Worm (Caenorhabditis elegans) whole organism, young adult: ENCODE data around the gene enri-2.
"Not testable (repeated sequence)": the region's sequence is repeated elsewhere in the genome, so short reads cannot be mapped to it uniquely, and the experiment has no call there.

Source experiments
- B0019.2 ChIP-seq: fragments of 200-800 bp; sonication (Bioruptor generic); conservative IDR thresholded peaks from 2 replicates; pipeline ENCODE4 v1.3.6; 2022; ENCODE audit warnings: missing genetic modification reagents, missing genetic modification characterization, missing compliant biosample characterization
- F52B5.7 ChIP-seq: sonication (generic microtip); optimal IDR thresholded peaks from 2 replicates; lab custom pipeline; 2016; ENCODE audit warnings: mild to moderate bottlenecking, missing genetic modification characterization, missing compliant biosample characterization
- F57A8.1 ChIP-seq: fragments of 200-800 bp; sonication (Bioruptor generic); optimal IDR thresholded peaks from 2 replicates; lab custom pipeline; 2018; ENCODE audit warnings: mild to moderate bottlenecking, missing genetic modification characterization, moderate library complexity, missing compliant biosample characterization
- K12H6.12 ChIP-seq: fragments of 200-800 bp; sonication (Bioruptor generic); optimal IDR thresholded peaks from 2 replicates; lab custom pipeline; 2018; ENCODE audit warnings: mild to moderate bottlenecking, missing genetic modification characterization, missing compliant biosample characterization
- T26A5.8 ChIP-seq: sonication (generic microtip); optimal IDR thresholded peaks from 2 replicates; lab custom pipeline; 2016; ENCODE audit warnings: missing genetic modification characterization, missing compliant biosample characterization
- Y53F4B.3 ChIP-seq: fragments of 200-800 bp; sonication (Bioruptor generic); IDR thresholded peaks from 2 replicates; pipeline ENCODE4 v1.3.6; 2022; ENCODE audit warnings: missing genetic modification reagents, missing genetic modification characterization, missing compliant biosample characterization
- Y67H2A.10 ChIP-seq: fragments of 200-800 bp; sonication (Bioruptor generic); conservative IDR thresholded peaks from 2 replicates; pipeline ENCODE4 v1.3.6; 2022; ENCODE audit warnings: missing genetic modification reagents, missing genetic modification characterization, missing compliant biosample characterization
- athp-1 ChIP-seq: sonication (generic microtip); optimal IDR thresholded peaks from 2 replicates; lab custom pipeline; 2017; ENCODE audit warnings: mild to moderate bottlenecking, missing genetic modification characterization, missing compliant biosample characterization
- attf-5 ChIP-seq: fragments of 200-800 bp; sonication (Bioruptor generic); optimal IDR thresholded peaks from 2 replicates; lab custom pipeline; 2018; ENCODE audit warnings: mild to moderate bottlenecking, missing genetic modification characterization, missing compliant biosample characterization
- bed-2 ChIP-seq: fragments of 200-800 bp; sonication (Bioruptor generic); IDR thresholded peaks from 2 replicates; pipeline ENCODE4 v1.3.6; 2022; ENCODE audit warnings: missing genetic modification reagents, missing genetic modification characterization, missing compliant biosample characterization
- cebp-2 ChIP-seq: fragments of 200-800 bp; sonication (Bioruptor generic); IDR thresholded peaks from 2 replicates; pipeline ENCODE4 v1.3.6; 2022; ENCODE audit warnings: missing genetic modification characterization, missing compliant biosample characterization
- him-1 ChIP-seq: sonication (generic microtip); optimal IDR thresholded peaks from 2 replicates; lab custom pipeline; 2016; ENCODE audit warnings: missing genotype, missing genetic modification reagents, missing genetic modification characterization, missing compliant biosample characterization
- hmg-1.2 ChIP-seq: fragments of 200-800 bp; sonication (Bioruptor generic); IDR thresholded peaks from 2 replicates; pipeline ENCODE4 v1.3.6; 2022; ENCODE audit warnings: missing genetic modification reagents, missing genetic modification characterization, missing compliant biosample characterization
- hsf-1 ChIP-seq: fragments of 200-800 bp; sonication (Bioruptor generic); IDR thresholded peaks from 2 replicates; pipeline ENCODE4 v1.3.6; 2022; ENCODE audit warnings: missing genetic modification reagents, missing genetic modification characterization, missing compliant biosample characterization
- let-607 ChIP-seq, 2 experiments: fragments of 200-800 bp in 1 of 2; sonication (Bioruptor generic) in 1 of 2; sonication (generic microtip) in 1 of 2; optimal IDR thresholded peaks; 2 replicates each; lab custom pipeline; 2016 to 2018; ENCODE audit warnings: mild to moderate bottlenecking in 2 of 2, missing compliant biosample characterization in 2 of 2, missing genetic modification characterization in 2 of 2, moderate library complexity in 2 of 2, missing genotype in 1 of 2
- lsl-1 ChIP-seq: fragments of 200-800 bp; sonication (Bioruptor generic); optimal IDR thresholded peaks from 2 replicates; lab custom pipeline; 2018; ENCODE audit warnings: mild to moderate bottlenecking, missing genetic modification characterization, moderate library complexity, missing compliant biosample characterization
- mcd-1 ChIP-seq: fragments of 200-800 bp; sonication (Bioruptor generic); IDR thresholded peaks from 2 replicates; pipeline ENCODE4 v1.3.6; 2022; ENCODE audit warnings: missing genetic modification reagents, missing genetic modification characterization, missing compliant biosample characterization
- mel-28 ChIP-seq: sonication (generic microtip); optimal IDR thresholded peaks from 2 replicates; lab custom pipeline; 2016; ENCODE audit warnings: borderline replicate concordance, mild to moderate bottlenecking, missing genetic modification characterization, missing compliant biosample characterization
- nhr-120 ChIP-seq: fragments of 200-800 bp; sonication (Bioruptor generic); IDR thresholded peaks from 2 replicates; pipeline ENCODE4 v1.3.6; 2022; ENCODE audit warnings: missing genetic modification characterization, missing compliant biosample characterization
- nhr-27 ChIP-seq: fragments of 200-800 bp; sonication (Bioruptor generic); optimal IDR thresholded peaks from 2 replicates; lab custom pipeline; 2018; ENCODE audit warnings: mild to moderate bottlenecking, missing genetic modification characterization, moderate library complexity, missing compliant biosample characterization
- nhr-80 ChIP-seq: sonication (generic microtip); optimal IDR thresholded peaks from 2 replicates; lab custom pipeline; 2016; ENCODE audit warnings: missing genetic modification characterization, missing compliant biosample characterization
- pha-4 ChIP-seq: fragments of 150-350 bp; sonication (generic microtip); optimal IDR thresholded peaks from 2 replicates; lab custom pipeline; 2014; ENCODE audit warnings: missing biosample characterization, missing genetic modification reagents, missing genetic modification characterization
- snpc-1.3 ChIP-seq: sonication (generic microtip); optimal IDR thresholded peaks from 2 replicates; lab custom pipeline; 2017; ENCODE audit warnings: missing genetic modification characterization, mild to moderate bottlenecking, missing compliant biosample characterization, antibody characterized with exemption, moderate library complexity, missing genotype, missing genetic modification reagents; ENCODE audit not compliant: insufficient read depth
- snpc-4 ChIP-seq, 5 experiments: fragments of 150-350 bp in 1 of 5; sonication (generic microtip) in 4 of 5; optimal IDR thresholded peaks; 2 replicates each; lab custom pipeline; 2014 to 2018; ENCODE audit warnings: missing genetic modification characterization in 5 of 5, missing biosample characterization in 3 of 5, antibody characterized with exemption in 2 of 5, mild to moderate bottlenecking in 2 of 5, missing compliant biosample characterization in 2 of 5, missing genotype in 2 of 5, moderate library complexity in 2 of 5, missing genetic modification reagents in 1 of 5
- xnd-1 ChIP-seq: sonication (generic microtip); optimal IDR thresholded peaks from 2 replicates; lab custom pipeline; 2016; ENCODE audit warnings: missing genotype, missing genetic modification reagents, missing genetic modification characterization, missing compliant biosample characterization
- zfh-2 ChIP-seq: fragments of 200-800 bp; sonication (Bioruptor generic); conservative IDR thresholded peaks from 2 replicates; pipeline ENCODE4 v1.3.6; 2022; ENCODE audit warnings: missing genetic modification reagents, missing genetic modification characterization, missing compliant biosample characterization
- ztf-25 ChIP-seq: fragments of 200-800 bp; sonication (Bioruptor generic); IDR thresholded peaks from 2 replicates; pipeline ENCODE4 v1.3.6; 2022; ENCODE audit warnings: missing genetic modification reagents, missing genetic modification characterization, missing compliant biosample characterization

The enri-2 gene

DNA sequence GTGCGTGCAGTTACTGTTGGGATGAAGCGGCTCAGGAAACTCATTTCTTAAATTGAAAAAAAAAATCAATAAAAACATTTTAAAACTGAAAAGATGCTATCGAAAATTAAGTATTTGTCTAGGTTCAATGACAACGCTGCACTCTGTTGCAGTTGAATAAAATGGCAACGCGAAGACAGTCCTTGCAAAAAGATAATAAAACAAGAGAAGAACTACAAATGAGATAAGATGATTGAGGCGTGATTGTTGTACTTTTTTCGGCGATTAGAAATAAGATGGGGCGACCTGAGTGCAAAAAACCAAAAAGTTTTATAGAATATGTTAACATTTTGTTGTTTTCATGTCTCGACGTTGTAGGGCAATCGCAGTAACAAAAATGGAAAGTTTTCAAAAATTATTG is 30.6 kb upstream of the enri-2 start, which contains the start of gene gcsh-1:
TSS of gene gcsh-1 (minus strand) at position 46 of the 400 bp plus-strand sequence.
- TF ChIP-seq Y53F4B.3 (GFP tag; lab: Robert Waterston, UW) = no peak
- peak; percentile 66 for TF ChIP-seq nhr-80

ce11 chrX:14516560-14516959 is 29.1 kb upstream of the enri-2 start, which contains the start of gene D1025.10:
Gene D1025.10 (plus strand): TSS chrX:14516860.
- TF ChIP-seq nhr-27 (tag; lab: Kevin White, UChicago) = no peak
- TF ChIP-seq mcd-1 (GFP tag; lab: Robert Waterston, UW) = no peak
- TF ChIP-seq pha-4 = no peak
- peak; percentile 20 for TF ChIP-seq nhr-80
- no peak for TF ChIP-seq attf-5 (GFP tag; lab: Kevin White, UChicago)
- no peak for TF ChIP-seq xnd-1 (tag; lab: Kevin White, UChicago)
- TF ChIP-seq B0019.2 (GFP tag; lab: Robert Waterston, UW) = no peak
- no peak for TF ChIP-seq F57A8.1 (GFP tag; lab: Kevin White, UChicago)
- no peak for TF ChIP-seq bed-2 (GFP tag; lab: Robert Waterston, UW)

DNA sequence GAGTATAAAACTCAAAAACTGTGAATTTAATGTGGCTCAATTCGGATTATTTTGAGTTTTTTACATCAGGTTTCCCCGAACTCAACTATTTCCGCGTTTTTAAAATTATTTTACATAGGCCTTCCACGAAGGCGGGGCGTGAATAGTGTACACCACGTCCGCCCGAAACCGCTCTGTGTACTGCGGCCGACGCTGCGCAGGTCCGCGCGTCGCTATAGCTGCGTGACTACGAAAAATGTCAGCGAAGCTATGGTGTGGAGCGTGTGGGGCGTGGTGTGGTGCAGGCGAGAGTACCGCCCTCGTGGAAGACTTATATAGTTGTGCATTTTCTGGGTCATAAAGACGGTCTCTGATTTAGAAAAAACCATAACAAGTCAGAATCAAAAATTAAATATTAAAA is 27.8 kb upstream of the enri-2 start:
- TF ChIP-seq him-1 (tag; lab: Kevin White, UChicago) = no peak
- no peak for TF ChIP-seq cebp-2
- peak; percentile 60; the same call in 1 of the 2 replicates for TF ChIP-seq zfh-2 (GFP tag; lab: Robert Waterston, UW)
- TF ChIP-seq hsf-1 (GFP tag; lab: Robert Waterston, UW) = no peak
- no peak for TF ChIP-seq snpc-4 (GFP tag; optimal IDR thresholded peaks at IDR 0.05; lab: Kevin White, UChicago)
- peak in 2 of 4 experiments; percentile 41 to 66 for TF ChIP-seq snpc-4 (tag; optimal IDR thresholded peaks at IDR 0.05; lab: Kevin White, UChicago)

DNA sequence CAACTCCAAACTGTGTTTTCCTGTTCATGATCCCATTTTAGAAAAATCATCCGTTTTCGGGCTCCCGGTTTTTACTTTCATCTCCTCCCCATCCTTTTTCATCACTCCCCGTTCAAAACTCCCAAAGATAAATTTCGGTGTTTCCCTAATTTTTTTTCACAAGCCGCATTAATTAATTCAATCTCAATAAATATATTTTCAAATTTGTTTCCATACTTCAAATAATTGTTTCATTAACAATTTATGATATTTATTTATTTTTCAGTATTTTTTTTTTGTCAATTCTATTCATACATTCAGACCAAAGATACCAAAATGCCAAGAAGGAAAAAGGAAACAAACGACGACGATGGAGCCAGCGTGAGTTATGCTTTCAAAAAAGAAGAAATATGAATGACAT is 25.2 kb upstream of the enri-2 start, which contains the start of gene D1025.1:
TSS of gene D1025.1 (plus strand) at position 301 of the 400 bp plus-strand sequence.
- TF ChIP-seq T26A5.8 (tag; lab: Kevin White, UChicago) (no peak), lsl-1 (GFP tag; lab: Kevin White, UChicago) (no peak), F57A8.1 (GFP tag; lab: Kevin White, UChicago) (no peak), athp-1 (no peak), Y67H2A.10 (GFP tag; lab: Robert Waterston, UW) (no peak)

DNA sequence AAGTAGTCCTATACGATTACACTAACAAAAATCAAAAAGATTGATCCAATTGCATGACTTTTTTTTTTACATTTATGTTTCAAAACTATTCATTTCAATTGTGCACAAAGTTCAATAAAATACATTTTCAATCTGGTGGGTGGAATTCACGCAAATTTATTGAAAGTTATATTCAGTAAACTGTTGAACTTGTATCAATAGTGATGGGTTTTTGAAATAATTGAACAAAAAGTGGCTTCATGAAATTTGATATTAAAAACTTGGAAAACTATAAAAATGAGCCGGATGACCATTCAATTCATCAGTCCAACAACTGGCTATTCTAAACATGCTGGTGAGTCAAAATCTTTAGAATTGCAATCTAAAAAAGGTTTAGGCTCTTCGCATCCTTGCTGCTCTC is 22.4 kb upstream of the enri-2 start, which contains the start of gene nspc-16:
TSS of gene nspc-16 (plus strand) at position 301 of the 400 bp plus-strand sequence.
- TF ChIP-seq K12H6.12 (tag; lab: Kevin White, UChicago) = no peak
- no peak for TF ChIP-seq hmg-1.2 (GFP tag; lab: Robert Waterston, UW)
- TF ChIP-seq nhr-80 = no peak
- TF ChIP-seq let-607 (tag; optimal IDR thresholded peaks at IDR 0.05; lab: Kevin White, UChicago) = no peak
- TF ChIP-seq snpc-1.3 (tag; lab: Kevin White, UChicago) = no peak
- TF ChIP-seq ztf-25 (GFP tag; lab: Robert Waterston, UW) = no peak

DNA sequence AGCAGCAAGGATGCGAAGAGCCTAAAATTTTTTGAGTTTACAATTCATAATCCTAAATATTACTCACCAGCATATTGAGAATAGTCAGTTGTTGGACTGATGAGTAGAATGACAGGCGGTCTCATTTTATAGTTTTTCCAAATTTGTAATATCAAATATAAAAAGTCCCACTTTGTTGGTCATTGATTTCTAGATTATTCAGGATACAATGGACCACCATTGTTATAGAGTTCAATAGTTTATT is 20.6 kb upstream of the enri-2 start, which contains the start of gene nspc-17:
TSS of gene nspc-17 (minus strand) at position 101 of the 244 bp plus-strand sequence.
- not testable (repeated sequence) for TF ChIP-seq nhr-120 (GFP tag; lab: Robert Waterston, UW); F52B5.7 (tag; lab: Kevin White, UChicago); mel-28
